Worm (Caenorhabditis elegans) whole organism, mixed stage, embryonic: ENCODE data around the gene B0353.1.
A peak's percentile ranks its signal among the peaks of the same experiment; 100 is the strongest.

Experiments used
- M03D4.4 ChIP-seq: sonication (generic microtip); optimal IDR thresholded peaks from 2 replicates; lab custom pipeline; 2017; ENCODE audit warnings: mild to moderate bottlenecking, missing genetic modification characterization, missing compliant biosample characterization
- bed-3 ChIP-seq: fragments of 200-800 bp; sonication (Bioruptor generic); optimal IDR thresholded peaks from 3 replicates; lab custom pipeline; 2018; ENCODE audit warnings: mild to moderate bottlenecking, missing genetic modification characterization, moderate library complexity, missing compliant biosample characterization
- blmp-1 ChIP-seq: fragments of 150-350 bp; optimal IDR thresholded peaks from 2 replicates; lab custom pipeline; 2014; ENCODE audit warnings: missing biosample characterization, missing genetic modification characterization
- ceh-39 ChIP-seq: fragments of 150-350 bp; optimal IDR thresholded peaks from 2 replicates; lab custom pipeline; 2014; ENCODE audit warnings: missing biosample characterization, missing genetic modification characterization
- ceh-43 ChIP-seq: fragments of 200-800 bp; sonication (Bioruptor generic); optimal IDR thresholded peaks from 2 replicates; lab custom pipeline; 2018; ENCODE audit warnings: mild to moderate bottlenecking, missing genetic modification characterization, moderate library complexity, missing compliant biosample characterization
- ceh-83 ChIP-seq: fragments of 200-800 bp; sonication (Bioruptor generic); optimal IDR thresholded peaks from 2 replicates; lab custom pipeline; 2018; ENCODE audit warnings: mild to moderate bottlenecking, missing genetic modification characterization, missing compliant biosample characterization
- ces-1 ChIP-seq: fragments of 150-350 bp; optimal IDR thresholded peaks from 2 replicates; lab custom pipeline; 2014; ENCODE audit warnings: missing biosample characterization, missing genetic modification reagents, missing genetic modification characterization
- cnd-1 ChIP-seq: fragments of 200-800 bp; sonication (Bioruptor generic); optimal IDR thresholded peaks from 2 replicates; lab custom pipeline; 2018; ENCODE audit warnings: mild to moderate bottlenecking, missing genetic modification characterization, missing compliant biosample characterization
- drap-1 ChIP-seq: fragments of 200-800 bp; sonication (Bioruptor generic); optimal IDR thresholded peaks from 3 replicates; lab custom pipeline; 2018; ENCODE audit warnings: mild to moderate bottlenecking, missing genetic modification characterization, missing compliant biosample characterization
- elt-3 ChIP-seq: fragments of 150-350 bp; optimal IDR thresholded peaks from 2 replicates; lab custom pipeline; 2014; ENCODE audit warnings: missing biosample characterization, missing genetic modification characterization
- flh-1 ChIP-seq: fragments of 200-800 bp; sonication (Bioruptor generic); optimal IDR thresholded peaks from 2 replicates; lab custom pipeline; 2018; ENCODE audit warnings: mild to moderate bottlenecking, missing genetic modification characterization, moderate library complexity, missing compliant biosample characterization
- ham-2 ChIP-seq: fragments of 200-800 bp; sonication (Bioruptor generic); optimal IDR thresholded peaks from 2 replicates; lab custom pipeline; 2018; ENCODE audit warnings: mild to moderate bottlenecking, missing genetic modification characterization, missing compliant biosample characterization
- lin-13 ChIP-seq: fragments of 150-350 bp; optimal IDR thresholded peaks from 2 replicates; lab custom pipeline; 2014; ENCODE audit warnings: missing biosample characterization, missing genetic modification characterization
- lin-32 ChIP-seq: fragments of 200-800 bp; sonication (Bioruptor generic); optimal IDR thresholded peaks from 2 replicates; lab custom pipeline; 2018; ENCODE audit warnings: mild to moderate bottlenecking, missing genetic modification characterization, missing compliant biosample characterization
- lsy-2 ChIP-seq: fragments of 150-350 bp; optimal IDR thresholded peaks from 2 replicates; lab custom pipeline; 2014; ENCODE audit warnings: missing biosample characterization, missing genetic modification characterization
- mab-5 ChIP-seq: fragments of 150-350 bp; optimal IDR thresholded peaks from 2 replicates; lab custom pipeline; 2014; ENCODE audit warnings: missing biosample characterization, missing genetic modification characterization
- mep-1 ChIP-seq: fragments of 150-350 bp; optimal IDR thresholded peaks from 2 replicates; lab custom pipeline; 2017; ENCODE audit warnings: missing biosample characterization, missing genetic modification reagents, missing genetic modification characterization, inconsistent platforms
- mls-2 ChIP-seq: sonication (generic microtip); optimal IDR thresholded peaks from 2 replicates; lab custom pipeline; 2016; ENCODE audit warnings: mild to moderate bottlenecking, missing genetic modification characterization, moderate library complexity, missing compliant biosample characterization
- nhr-12 ChIP-seq: fragments of 150-350 bp; optimal IDR thresholded peaks from 2 replicates; lab custom pipeline; 2014; ENCODE audit warnings: missing biosample characterization, missing genetic modification characterization
- nhr-2 ChIP-seq: fragments of 150-350 bp; optimal IDR thresholded peaks from 2 replicates; lab custom pipeline; 2014; ENCODE audit warnings: missing biosample characterization, missing genetic modification characterization
- nhr-237 ChIP-seq: fragments of 150-350 bp; optimal IDR thresholded peaks from 2 replicates; lab custom pipeline; 2014; ENCODE audit warnings: missing biosample characterization, missing genetic modification characterization
- nhr-28 ChIP-seq: fragments of 150-350 bp; optimal IDR thresholded peaks from 2 replicates; lab custom pipeline; 2014; ENCODE audit warnings: missing biosample characterization, missing genetic modification characterization
- nhr-76 ChIP-seq: sonication (generic microtip); optimal IDR thresholded peaks from 2 replicates; lab custom pipeline; 2017; ENCODE audit warnings: missing biosample characterization, missing genetic modification characterization
- pha-4 ChIP-seq: fragments of 150-350 bp; optimal IDR thresholded peaks from 2 replicates; lab custom pipeline; 2018; ENCODE audit warnings: missing biosample characterization, missing genetic modification reagents, missing genetic modification characterization
- sem-2 ChIP-seq: fragments of 200-800 bp; sonication (Bioruptor generic); optimal IDR thresholded peaks from 2 replicates; lab custom pipeline; 2018; ENCODE audit warnings: mild to moderate bottlenecking, missing genetic modification characterization, missing compliant biosample characterization
- snpc-4 ChIP-seq: fragments of 150-350 bp; optimal IDR thresholded peaks from 2 replicates; lab custom pipeline; 2014; ENCODE audit warnings: missing biosample characterization, missing genetic modification characterization
- sptf-1 ChIP-seq: sonication (generic microtip); optimal IDR thresholded peaks from 2 replicates; lab custom pipeline; 2017; ENCODE audit warnings: mild to moderate bottlenecking, missing genetic modification characterization, moderate library complexity, missing compliant biosample characterization
- tbx-8 ChIP-seq: fragments of 200-800 bp; sonication (Bioruptor generic); optimal IDR thresholded peaks from 2 replicates; lab custom pipeline; 2018; ENCODE audit warnings: mild to moderate bottlenecking, missing genetic modification characterization, moderate library complexity, missing compliant biosample characterization
- unc-120 ChIP-seq: sonication (generic microtip); optimal IDR thresholded peaks from 2 replicates; lab custom pipeline; 2017; ENCODE audit warnings: missing genetic modification characterization, missing compliant biosample characterization; ENCODE audit not compliant: poor library complexity, severe bottlenecking
- unc-39 ChIP-seq: fragments of 150-350 bp; optimal IDR thresholded peaks from 2 replicates; lab custom pipeline; 2014; ENCODE audit warnings: missing biosample characterization, missing genetic modification characterization
- unc-62 ChIP-seq: fragments of 150-350 bp; optimal IDR thresholded peaks from 2 replicates; lab custom pipeline; 2014; ENCODE audit warnings: missing biosample characterization, missing genetic modification reagents, missing genetic modification characterization
- zip-8 ChIP-seq: fragments of 150-350 bp; optimal IDR thresholded peaks from 2 replicates; lab custom pipeline; 2014; ENCODE audit warnings: missing biosample characterization, missing genetic modification characterization
- ztf-11 ChIP-seq: fragments of 150-350 bp; optimal IDR thresholded peaks from 2 replicates; lab custom pipeline; 2014; ENCODE audit warnings: missing biosample characterization, missing genetic modification characterization

B0353.1 gene

DNA sequence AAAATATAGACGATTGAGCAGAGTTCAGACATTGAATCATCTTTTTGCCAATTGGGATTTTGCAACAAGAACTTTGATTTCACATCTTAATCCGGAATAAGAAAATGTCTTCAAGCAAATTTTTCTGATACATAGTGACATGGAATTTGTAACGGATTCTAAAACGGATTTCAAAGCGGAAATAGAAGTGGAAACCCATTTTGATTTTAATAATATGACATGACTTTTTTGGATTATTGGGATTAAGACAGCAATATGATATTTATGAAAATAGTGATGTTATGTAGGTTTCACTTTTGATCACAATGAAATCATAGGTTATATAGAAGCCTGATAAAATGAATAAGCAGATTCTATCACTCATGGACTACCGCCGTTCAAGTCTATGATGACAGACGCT is 23.6 kb upstream of the B0353.1 start:
- no peak for TF ChIP-seq lin-13 (tag; lab: Kevin White, UChicago)
- TF ChIP-seq unc-39 (tag; lab: Kevin White, UChicago) = no peak
- no peak for TF ChIP-seq elt-3
- no peak for TF ChIP-seq pha-4
- TF ChIP-seq drap-1 = no peak
- no peak for TF ChIP-seq ztf-11 (tag; lab: Kevin White, UChicago)
- no peak for TF ChIP-seq blmp-1
- TF ChIP-seq bed-3 (GFP tag; lab: Kevin White, UChicago) = no peak
- no peak for TF ChIP-seq mls-2 (tag; lab: Kevin White, UChicago)
- TF ChIP-seq cnd-1 (tag; lab: Kevin White, UChicago) = no peak
- TF ChIP-seq nhr-237 (tag; lab: Kevin White, UChicago) = no peak
- no peak for TF ChIP-seq nhr-28 (tag; lab: Kevin White, UChicago)
- TF ChIP-seq sem-2 (GFP tag; lab: Kevin White, UChicago) = no peak
- TF ChIP-seq flh-1 (GFP tag; lab: Kevin White, UChicago) = no peak

DNA sequence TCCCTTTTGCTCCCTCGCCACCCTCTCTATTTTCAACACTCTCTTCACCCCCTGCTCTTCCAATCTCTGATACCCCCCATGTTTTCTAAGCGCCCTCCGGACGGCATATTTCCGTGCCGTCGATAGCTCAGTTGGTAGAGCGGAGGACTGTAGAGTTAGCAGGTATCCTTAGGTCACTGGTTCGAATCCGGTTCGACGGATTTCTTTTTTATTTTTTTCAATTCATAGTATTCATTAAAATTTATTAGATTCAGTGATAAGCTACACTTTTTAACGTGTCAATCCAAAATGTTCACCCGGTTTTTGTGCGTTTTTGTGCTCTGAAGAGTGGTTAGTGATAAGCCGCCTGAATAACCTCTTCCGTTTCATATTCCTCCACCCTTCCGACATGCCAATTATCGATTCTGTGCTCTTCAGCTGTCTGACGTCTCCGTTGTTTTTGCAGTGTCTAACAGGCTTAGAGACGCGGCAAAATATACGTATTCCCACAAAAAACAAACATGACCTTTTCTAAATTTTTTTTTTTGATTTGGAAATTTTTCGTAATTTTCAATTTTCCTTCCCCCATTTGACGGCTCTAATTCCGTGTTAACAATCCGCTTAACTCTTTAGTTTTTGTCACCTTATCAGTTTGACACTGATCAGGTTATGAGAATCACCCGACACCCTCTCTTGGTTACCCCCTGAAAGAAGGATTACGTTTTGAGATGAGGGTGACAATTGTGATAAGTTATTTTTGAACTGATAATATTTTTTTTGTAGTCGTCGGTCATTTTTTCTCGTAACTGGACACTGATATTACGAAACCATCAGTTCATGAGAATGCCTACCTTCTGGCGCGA is 20.3 kb upstream of the B0353.1 start:
- TF ChIP-seq ceh-39 (tag; lab: Kevin White, UChicago) (peak; percentile 78), unc-39 (tag; lab: Kevin White, UChicago) (no peak), tbx-8 (peak; percentile 55), ham-2 (GFP tag; lab: Kevin White, UChicago) (peak; percentile 50), nhr-2 (tag; lab: Kevin White, UChicago) (no peak), lin-32 (GFP tag; lab: Kevin White, UChicago) (peak; percentile 61), elt-3 (no peak), flh-1 (GFP tag; lab: Kevin White, UChicago) (peak; percentile 48), drap-1 (peak; percentile 63), zip-8 (no peak), pha-4 (no peak), ceh-83 (GFP tag; lab: Kevin White, UChicago) (peak; percentile 69), nhr-76 (no peak), M03D4.4 (peak; percentile 85), lsy-2 (no peak), cnd-1 (tag; lab: Kevin White, UChicago) (peak; percentile 82), nhr-12 (no peak), mep-1 (tag; lab: Kevin White, UChicago) (peak; percentile 7), lin-13 (tag; lab: Kevin White, UChicago) (no peak), snpc-4 (tag; lab: Kevin White, UChicago) (no peak), bed-3 (GFP tag; lab: Kevin White, UChicago) (peak; percentile 44), sptf-1 (tag; lab: Kevin White, UChicago) (peak; percentile 90), sem-2 (GFP tag; lab: Kevin White, UChicago) (peak; percentile 68), ceh-43 (peak; percentile 61), unc-120 (tag; lab: Kevin White, UChicago) (peak; percentile 49), nhr-28 (tag; lab: Kevin White, UChicago) (no peak), mls-2 (tag; lab: Kevin White, UChicago) (peak; percentile 85), unc-62 (GFP tag; lab: Kevin White, UChicago) (no peak), ces-1 (GFP tag; lab: Kevin White, UChicago) (no peak)

DNA sequence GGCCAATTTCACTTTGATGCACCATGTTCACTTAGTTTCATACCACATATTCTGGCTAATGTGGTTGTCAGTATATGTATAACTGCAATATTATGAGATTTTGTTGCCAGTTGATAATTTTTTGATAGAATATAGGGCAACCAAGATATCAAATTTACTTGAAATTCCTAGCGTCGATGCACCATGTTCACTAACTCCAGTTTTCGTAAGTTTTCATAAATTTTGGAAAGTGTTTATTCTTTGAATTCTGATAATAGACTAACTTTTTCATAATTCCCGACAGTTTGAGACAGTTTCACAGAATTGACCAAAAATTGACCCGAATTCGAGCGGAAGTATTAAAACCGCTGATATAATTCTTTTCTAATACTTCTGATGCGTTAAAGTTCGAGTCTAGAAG is 18.7 kb upstream of the B0353.1 start:
- TF ChIP-seq sem-2 (GFP tag; lab: Kevin White, UChicago) (no peak), unc-62 (GFP tag; lab: Kevin White, UChicago) (no peak), ceh-39 (tag; lab: Kevin White, UChicago) (no peak), zip-8 (no peak), bed-3 (GFP tag; lab: Kevin White, UChicago) (no peak), ces-1 (GFP tag; lab: Kevin White, UChicago) (no peak), mab-5 (tag; lab: Kevin White, UChicago) (no peak)
- TF ChIP-seq, all 35 proteins: peak for 0

DNA sequence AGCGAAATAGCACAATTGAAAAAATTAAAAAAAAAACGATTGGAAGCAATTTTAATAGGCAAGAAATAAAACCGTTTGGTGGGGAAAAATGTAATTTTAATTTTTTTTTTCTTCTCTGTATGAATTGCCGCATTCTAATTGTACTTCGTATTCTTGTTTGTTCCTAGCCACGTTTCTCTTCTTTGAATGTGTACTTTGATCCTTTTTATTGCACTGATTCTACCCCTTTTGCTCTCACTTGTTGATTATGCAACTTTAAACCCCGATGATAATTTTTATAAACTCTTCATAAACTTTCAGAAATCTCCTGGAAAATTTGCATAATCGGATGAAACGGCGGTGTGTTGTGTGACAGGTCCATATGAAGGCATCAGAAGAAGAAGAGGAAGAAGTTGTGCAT is 14.0 kb upstream of the B0353.1 start, which contains the start of gene T22F7.1:
Gene T22F7.1 (plus strand): TSS at position 301 of the 400 bp plus-strand sequence.
- TF ChIP-seq mab-5 (tag; lab: Kevin White, UChicago) = no peak
- TF ChIP-seq bed-3 (GFP tag; lab: Kevin White, UChicago) = no peak
- no peak for TF ChIP-seq unc-39 (tag; lab: Kevin White, UChicago)
- no peak for TF ChIP-seq ceh-83 (GFP tag; lab: Kevin White, UChicago)
- no peak for TF ChIP-seq sptf-1 (tag; lab: Kevin White, UChicago)
- TF ChIP-seq unc-62 (GFP tag; lab: Kevin White, UChicago) = no peak
- TF ChIP-seq nhr-237 (tag; lab: Kevin White, UChicago) = no peak
- TF ChIP-seq lsy-2 = no peak
- TF ChIP-seq ztf-11 (tag; lab: Kevin White, UChicago) = no peak
- TF ChIP-seq mep-1 (tag; lab: Kevin White, UChicago) = no peak
- no peak for TF ChIP-seq elt-3
- TF ChIP-seq flh-1 (GFP tag; lab: Kevin White, UChicago) = no peak
- TF ChIP-seq nhr-28 (tag; lab: Kevin White, UChicago) = no peak
